Worm (Caenorhabditis elegans): ENCODE measurements around the gene pmp-4.
A peak's percentile ranks its signal among the peaks of the same experiment; 100 is the strongest.

Gene pmp-4

ce11 chrIV:17399455-17399854 lies 6.0 kb downstream of the pmp-4 start, which contains the start of gene T02D1.4:
T02D1.4 (plus strand) TSS chrIV:17399755.
- TF ChIP-seq nhr-10 (tag; optimal IDR thresholded peaks at IDR 0.05) (no peak), ama-1 (optimal IDR thresholded peaks at IDR 0.05) (no peak), lin-38 (GFP tag; IDR thresholded peaks at IDR 0.05) (no peak), tra-1 (GFP tag; IDR thresholded peaks at IDR 0.05) (no peak), tag-97 (GFP tag; IDR thresholded peaks at IDR 0.05) (no peak), set-16 (GFP tag; IDR thresholded peaks at IDR 0.05) (no peak), attf-4 (tag; optimal IDR thresholded peaks at IDR 0.05) (no peak), aha-1 (tag) (no peak), F10B5.3 (tag; optimal IDR thresholded peaks at IDR 0.05) (no peak), ceh-32 (tag; optimal IDR thresholded peaks at IDR 0.05; ENCODE audit: poor library complexity) (no peak)

- TF ChIP-seq ceh-82 (tag; optimal IDR thresholded peaks at IDR 0.05) = no peak
Measured at ce11 chrIV:17395910-17396309, 9.5 kb downstream of the pmp-4 start, which contains the start of gene sru-15. sru-15 (plus strand) TSS chrIV:17396210.

ce11 chrIV:17387442-17387967 lies 17.9 kb downstream of the pmp-4 start, which contains the start of gene T02D1.8:
T02D1.8 (minus strand) TSS chrIV:17387492.
- TF ChIP-seq snpc-1.2 (GFP tag; IDR thresholded peaks at IDR 0.05) (no peak), T20F7.1 (GFP tag; optimal IDR thresholded peaks at IDR 0.05) (no peak), hlh-30 (tag; optimal IDR thresholded peaks at IDR 0.05; ENCODE audit: insufficient read depth) (no peak), daf-12 (tag; optimal IDR thresholded peaks at IDR 0.05) (no peak), Y5F2A.4 (GFP tag; optimal IDR thresholded peaks at IDR 0.05) (no peak), rbr-2 (tag; optimal IDR thresholded peaks at IDR 0.05) (no peak), mxl-3 (GFP tag; optimal IDR thresholded peaks at IDR 0.05) (peak; percentile 74), lin-29 (GFP tag; IDR thresholded peaks at IDR 0.05) (no peak), nhr-102 (tag; optimal IDR thresholded peaks at IDR 0.05) (no peak), daf-16 (GFP tag; optimal IDR thresholded peaks at IDR 0.05) (no peak), daf-16 (tag; optimal IDR thresholded peaks at IDR 0.05) (peak; percentile 60), dmd-6 (GFP tag; IDR thresholded peaks at IDR 0.05) (peak; percentile 75), nhr-77 (tag; optimal IDR thresholded peaks at IDR 0.05) (no peak), lim-7 (GFP tag; IDR thresholded peaks at IDR 0.05) (no peak), ztf-7 (tag; optimal IDR thresholded peaks at IDR 0.05) (no peak), zfp-2 (tag; optimal IDR thresholded peaks at IDR 0.05) (no peak), nhr-28 (tag; optimal IDR thresholded peaks at IDR 0.05) (peak; percentile 64), pqm-1 (tag; optimal IDR thresholded peaks at IDR 0.05) (peak; percentile 78), ama-1 (optimal IDR thresholded peaks at IDR 0.05) (no peak), Y48G9A.11 (GFP tag; IDR thresholded peaks at IDR 0.05) (no peak), madf-9 (GFP tag; conservative IDR thresholded peaks at IDR 0.05) (no peak), gei-8 (GFP tag; optimal IDR thresholded peaks at IDR 0.05) (no peak), D1046.2 (GFP tag; IDR thresholded peaks at IDR 0.05) (no peak), egl-27 (tag; optimal IDR thresholded peaks at IDR 0.05) (no peak), php-3 (GFP tag; IDR thresholded peaks at IDR 0.05) (no peak), dpl-1 (GFP tag; optimal IDR thresholded peaks at IDR 0.05) (no peak), F49E8.2 (tag; optimal IDR thresholded peaks at IDR 0.05; ENCODE audit: borderline replicate concordance) (no peak)

ce11 chrIV:17383046-17383445 lies 22.4 kb downstream of the pmp-4 start, which contains the start of gene C30H6.12:
C30H6.12 (plus strand) TSS chrIV:17383346.
- peak in 1 of 2 experiments; percentile 40 for TF ChIP-seq unc-62 (GFP tag; optimal IDR thresholded peaks at IDR 0.05 in 1 of 2)
- TF ChIP-seq unc-62 (tag; optimal IDR thresholded peaks at IDR 0.05) = no peak
- no peak for TF ChIP-seq aha-1 (tag)

Measured in whole organism, L4 larva.